Worm (Caenorhabditis elegans) whole organism, L3 larva: Measurements from ENCODE around the gene dnj-24.

Experiments
- R02D3.7 ChIP-seq: fragments of 150-350 bp; optimal IDR thresholded peaks from 2 replicates; lab custom pipeline; 2014; ENCODE audit warnings: missing biosample characterization, missing genetic modification characterization
- ceh-9 ChIP-seq: sonication (generic microtip); optimal IDR thresholded peaks from 2 replicates; lab custom pipeline; 2018; ENCODE audit warnings: missing biosample characterization, missing genetic modification characterization
- egl-27 ChIP-seq: sonication (generic microtip); optimal IDR thresholded peaks from 4 replicates; lab custom pipeline; 2017; ENCODE audit warnings: missing biosample characterization, missing genetic modification reagents, missing genetic modification characterization
- elt-3 ChIP-seq, 3 experiments: fragments of 150-350 bp in 1 of 3; sonication (generic microtip) in 2 of 3; optimal IDR thresholded peaks; 2 replicates in 2 of 3; 4 replicates in 1 of 3; lab custom pipeline; 2014 to 2017; ENCODE audit warnings: missing biosample characterization in 3 of 3, missing genetic modification characterization in 3 of 3
- jun-1 ChIP-seq: fragments of 150-350 bp; optimal IDR thresholded peaks from 2 replicates; lab custom pipeline; 2014; ENCODE audit warnings: missing biosample characterization, missing genetic modification reagents, missing genetic modification characterization
- mdl-1 ChIP-seq: fragments of 150-350 bp; optimal IDR thresholded peaks from 2 replicates; lab custom pipeline; 2014; ENCODE audit warnings: missing biosample characterization, missing genetic modification characterization
- nhr-76 ChIP-seq: fragments of 150-350 bp; sonication (generic microtip); optimal IDR thresholded peaks from 5 replicates; lab custom pipeline; 2014; ENCODE audit warnings: missing biosample characterization, missing genetic modification characterization
- nhr-77 ChIP-seq: fragments of 150-350 bp; optimal IDR thresholded peaks from 2 replicates; lab custom pipeline; 2014; ENCODE audit warnings: missing biosample characterization, missing genetic modification characterization
- pha-4 ChIP-seq: fragments of 150-350 bp; optimal IDR thresholded peaks from 2 replicates; lab custom pipeline; 2014; ENCODE audit warnings: missing biosample characterization, missing genetic modification reagents, missing genetic modification characterization
- pqm-1 ChIP-seq: fragments of 150-350 bp; optimal IDR thresholded peaks from 2 replicates; lab custom pipeline; 2017; ENCODE audit warnings: missing biosample characterization, missing genetic modification characterization, inconsistent platforms
- snpc-4 ChIP-seq: fragments of 150-350 bp; optimal IDR thresholded peaks from 2 replicates; lab custom pipeline; 2014; ENCODE audit warnings: missing biosample characterization, missing genetic modification characterization
- unc-39 ChIP-seq: sonication (generic microtip); optimal IDR thresholded peaks from 4 replicates; lab custom pipeline; 2017; ENCODE audit warnings: missing biosample characterization, missing genetic modification characterization
- ztf-11 ChIP-seq: fragments of 150-350 bp; optimal IDR thresholded peaks from 2 replicates; lab custom pipeline; 2014; ENCODE audit warnings: missing biosample characterization, missing genetic modification characterization
- ztf-4 ChIP-seq: fragments of 150-350 bp; optimal IDR thresholded peaks from 2 replicates; lab custom pipeline; 2014; ENCODE audit warnings: missing biosample characterization, missing genetic modification characterization

ce11 chrIII:5395746-5396145 lies 28.1 kb downstream of the dnj-24 start:
- no peak for TF ChIP-seq nhr-77 (tag; lab: Kevin White, UChicago)
- TF ChIP-seq egl-27 (tag; lab: Kevin White, UChicago): no peak
- TF ChIP-seq jun-1: no peak
- TF ChIP-seq pha-4 (tag; lab: Kevin White, UChicago): no peak
- TF ChIP-seq ceh-9: no peak
- no peak for TF ChIP-seq nhr-76 (tag; lab: Kevin White, UChicago)
- TF ChIP-seq pqm-1 (tag; lab: Kevin White, UChicago): no peak
- TF ChIP-seq ztf-4 (tag; lab: Kevin White, UChicago): no peak
- TF ChIP-seq ztf-11: no peak
- no peak for TF ChIP-seq elt-3 (tag; optimal IDR thresholded peaks at IDR 0.05; lab: Kevin White, UChicago)
- TF ChIP-seq snpc-4 (tag; lab: Kevin White, UChicago): no peak
- no peak for TF ChIP-seq mdl-1 (tag; lab: Kevin White, UChicago)
- TF ChIP-seq R02D3.7 (tag; lab: Kevin White, UChicago): no peak
- TF ChIP-seq unc-39 (tag; lab: Kevin White, UChicago): no peak
